Fruit fly (Drosophila melanogaster) whole organism, prepupa: Measurements from ENCODE around the gene CG15498.

Experiments used
- CG11902 ChIP-seq: fragments of 200-800 bp; sonication (Bioruptor generic); optimal IDR thresholded peaks from 3 replicates; lab custom pipeline; 2016; ENCODE audit warnings: missing biosample characterization, missing genetic modification characterization
- Hr39 ChIP-seq: fragments of 200-800 bp; sonication (Bioruptor generic); optimal IDR thresholded peaks from 2 replicates; lab custom pipeline; 2016; ENCODE audit warnings: missing biosample characterization, missing genetic modification characterization
- Hr4 ChIP-seq: fragments of 200-800 bp; sonication (Bioruptor generic); optimal IDR thresholded peaks from 3 replicates; lab custom pipeline; 2016; ENCODE audit warnings: missing biosample characterization, missing genetic modification characterization
- Sox102F ChIP-seq: fragments of 200-800 bp; sonication (Bioruptor generic); optimal IDR thresholded peaks from 2 replicates; lab custom pipeline; 2016; ENCODE audit warnings: missing biosample characterization, mild to moderate bottlenecking, missing genetic modification characterization
- ss ChIP-seq, 2 experiments: fragments of 200-800 bp; sonication (Bioruptor generic); optimal IDR thresholded peaks; 2 replicates in 1 of 2; 3 replicates in 1 of 2; lab custom pipeline; 2017 to 2018; ENCODE audit warnings: mild to moderate bottlenecking in 2 of 2, missing biosample characterization in 2 of 2, missing genetic modification characterization in 2 of 2, moderate library complexity in 1 of 2

dm6 chr3R:21557052-21557451, 11.9 kb downstream of the CG15498 start, which contains the start of gene slou:
- no peak for TF ChIP-seq CG11902 (GFP tag; lab: Kevin White, UChicago)
- no peak for TF ChIP-seq Sox102F
- no peak for TF ChIP-seq Hr39 (GFP tag; lab: Kevin White, UChicago)
- TF ChIP-seq Hr4 (GFP tag; lab: Kevin White, UChicago) = no peak
- TF ChIP-seq ss (GFP tag; optimal IDR thresholded peaks at IDR 0.05; lab: Kevin White, UChicago) = no peak
